Worm (Caenorhabditis elegans) whole organism, late embryonic: Measurements from ENCODE around the gene F22E5.8.

Experiments
- F13H6.1 ChIP-seq: sonication (generic microtip); optimal IDR thresholded peaks from 2 replicates; lab custom pipeline; 2016; ENCODE audit warnings: missing genetic modification characterization, missing compliant biosample characterization
- ama-1 ChIP-seq: fragments of 150-350 bp; optimal IDR thresholded peaks from 2 replicates; lab custom pipeline; 2014
- ceh-48 ChIP-seq: sonication (generic microtip); optimal IDR thresholded peaks from 2 replicates; lab custom pipeline; 2016; ENCODE audit warnings: missing genetic modification characterization, inconsistent platforms, missing compliant biosample characterization
- elt-2 ChIP-seq: sonication (generic microtip); optimal IDR thresholded peaks from 2 replicates; lab custom pipeline; 2016; ENCODE audit warnings: missing genetic modification reagents, missing genetic modification characterization, missing compliant biosample characterization
- lim-6 ChIP-seq: sonication (generic microtip); optimal IDR thresholded peaks from 2 replicates; lab custom pipeline; 2016; ENCODE audit warnings: missing genetic modification characterization, missing compliant biosample characterization
- pha-4 ChIP-seq: fragments of 150-350 bp; optimal IDR thresholded peaks from 2 replicates; lab custom pipeline; 2018; ENCODE audit warnings: missing biosample characterization, missing genetic modification reagents, missing genetic modification characterization
- tbx-2 ChIP-seq: sonication (generic microtip); optimal IDR thresholded peaks from 2 replicates; lab custom pipeline; 2016; ENCODE audit warnings: missing genetic modification characterization, missing compliant biosample characterization
- ttx-3 ChIP-seq: sonication (generic microtip); optimal IDR thresholded peaks from 2 replicates; lab custom pipeline; 2016; ENCODE audit warnings: missing genetic modification reagents, missing genetic modification characterization, missing compliant biosample characterization

DNA sequence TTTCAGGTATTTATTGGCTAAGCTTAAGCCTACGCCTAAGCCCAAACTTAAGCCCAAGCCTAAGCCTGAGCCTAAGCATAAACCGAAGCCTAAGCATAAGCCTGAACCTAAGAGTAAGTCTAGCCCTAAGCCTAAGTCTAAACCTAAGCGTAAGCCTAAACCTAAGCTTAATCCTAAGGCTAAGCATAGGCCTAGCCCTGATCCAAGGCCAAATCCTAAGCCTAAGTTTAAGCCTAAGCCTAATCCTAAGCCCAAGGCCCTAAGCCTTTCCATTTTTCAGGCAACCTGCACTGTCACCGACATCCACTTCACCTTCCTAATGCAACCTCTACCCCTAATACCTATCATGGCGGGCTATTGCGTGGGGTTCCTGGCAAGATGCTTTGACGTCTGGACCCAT is 28.8 kb upstream of the F22E5.8 start:
- no peak for TF ChIP-seq pha-4
- TF ChIP-seq ama-1 (lab: Kevin White, UChicago): no peak
- no peak for TF ChIP-seq tbx-2
- TF ChIP-seq F13H6.1: no peak
- no peak for TF ChIP-seq ttx-3 (tag; lab: Kevin White, UChicago)
- TF ChIP-seq lim-6: no peak
- TF ChIP-seq elt-2 (tag; lab: Kevin White, UChicago): no peak
- no peak for TF ChIP-seq ceh-48 (tag; lab: Kevin White, UChicago)
